Fruit fly (Drosophila melanogaster): ENCODE results near the gene kmr.

kmr gene

DNA sequence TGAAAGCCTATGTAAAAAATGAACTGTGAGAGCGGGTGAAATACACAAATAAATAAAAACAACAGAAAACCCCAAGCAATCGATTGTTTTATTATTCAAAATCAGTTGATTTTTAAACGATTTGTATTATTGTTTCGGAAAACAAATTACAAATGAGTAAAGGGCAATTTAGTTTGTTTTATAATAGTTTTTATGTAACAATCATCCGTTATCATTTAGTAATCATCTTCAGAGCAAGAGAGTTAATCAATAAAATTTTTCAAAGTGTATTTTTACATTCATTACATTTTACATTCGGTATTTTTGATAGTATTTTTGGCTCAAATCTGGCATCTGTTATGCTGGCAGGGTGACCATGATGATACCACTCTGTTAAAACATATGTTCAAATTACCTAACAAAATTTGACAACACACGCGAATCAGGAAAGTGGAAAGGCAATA is 64.3 kb downstream of the kmr start, which contains the start of the genes CG42375 and CG9288 (continued):
- TF ChIP-seq Hr3 (GFP tag; optimal IDR thresholded peaks at IDR 0.05) (no peak), CG8359 (GFP tag; optimal IDR thresholded peaks at IDR 0.05; ENCODE audit: borderline replicate concordance) (peak; percentile 58), emc (GFP tag; optimal IDR thresholded peaks at IDR 0.05) (peak; percentile 21), gfzf (GFP tag; optimal IDR thresholded peaks at IDR 0.05) (peak; percentile 6), E2f2 (GFP tag; IDR thresholded peaks at IDR 0.05) (peak; percentile 35; the same call in 1 of the 2 replicates), dmrt11E (tag; optimal IDR thresholded peaks at IDR 0.05) (peak; percentile 35), CG32772 (GFP tag; IDR thresholded peaks at IDR 0.05) (peak; percentile 35; the same call in 1 of the 2 replicates), az2 (GFP tag; optimal IDR thresholded peaks at IDR 0.05) (peak; percentile 19), z (GFP tag; IDR thresholded peaks at IDR 0.05) (0 out of 3 replicates have a peak, but pooled peaks have one; percentile 32), Nf-YC (tag; optimal IDR thresholded peaks at IDR 0.05) (peak; percentile 30), scrt (GFP tag; optimal IDR thresholded peaks at IDR 0.05) (peak; percentile 60), CG9215 (GFP tag; IDR thresholded peaks at IDR 0.05) (no peak), Bteb2 (GFP tag; optimal IDR thresholded peaks at IDR 0.05) (peak; percentile 26), fu2 (GFP tag; optimal IDR thresholded peaks at IDR 0.05) (no peak), CG6791 (GFP tag; IDR thresholded peaks at IDR 0.05; ENCODE audit: partially characterized antibody) (0 out of 3 replicates have a peak, but pooled peaks have one; percentile 14), CG4424 (GFP tag; optimal IDR thresholded peaks at IDR 0.05) (peak; percentile 69), Deaf1 (tag; optimal IDR thresholded peaks at IDR 0.05) (peak; percentile 41), CG8478 (optimal IDR thresholded peaks at IDR 0.05) (no peak), CG13624 (GFP tag; optimal IDR thresholded peaks at IDR 0.05) (peak; percentile 82), gem (tag; optimal IDR thresholded peaks at IDR 0.05) (peak; percentile 86), Atf6 (GFP tag; IDR thresholded peaks at IDR 0.05) (peak; percentile 36; the same call in 1 of the 2 replicates), run (tag; optimal IDR thresholded peaks at IDR 0.05) (peak; percentile 25), slou (GFP tag; optimal IDR thresholded peaks at IDR 0.05) (no peak), ham (GFP tag; IDR thresholded peaks at IDR 0.05) (no peak), Rfx (GFP tag; IDR thresholded peaks at IDR 0.05) (peak; percentile 38; the same call in 1 of the 2 replicates), cato (GFP tag; optimal IDR thresholded peaks at IDR 0.05; ENCODE audit: borderline replicate concordance) (no peak), Dp (GFP tag; optimal IDR thresholded peaks at IDR 0.05) (peak; percentile 27), sna (GFP tag; IDR thresholded peaks at IDR 0.05; ENCODE audit: partially characterized antibody) (no peak), tx (GFP tag; optimal IDR thresholded peaks at IDR 0.05) (no peak), Nf-YA (GFP tag; IDR thresholded peaks at IDR 0.05) (0 out of 2 replicates have a peak, but pooled peaks have one; percentile 52), Six4 (GFP tag; optimal IDR thresholded peaks at IDR 0.05) (peak; percentile 34), CG14965 (GFP tag; optimal IDR thresholded peaks at IDR 0.05; ENCODE audit: borderline replicate concordance) (peak; percentile 8), HHEX (GFP tag; optimal IDR thresholded peaks at IDR 0.05) (peak; percentile 72), esg (GFP tag; conservative IDR thresholded peaks at IDR 0.05) (no peak), TFAM (GFP tag; optimal IDR thresholded peaks at IDR 0.05) (no peak), eyg (GFP tag; optimal IDR thresholded peaks at IDR 0.05) (peak; percentile 46), trem (tag; optimal IDR thresholded peaks at IDR 0.05) (peak; percentile 59), Dbx (GFP tag; IDR thresholded peaks at IDR 0.05) (peak; percentile 61; the same call in 1 of the 3 replicates), Sox100B (GFP tag; optimal IDR thresholded peaks at IDR 0.05) (peak; percentile 77), CG31441 (GFP tag; IDR thresholded peaks at IDR 0.05) (peak; percentile 78), danr (GFP tag; IDR thresholded peaks at IDR 0.05) (peak; percentile 40; the same call in 1 of the 2 replicates), D19B (GFP tag; optimal IDR thresholded peaks at IDR 0.05) (peak; percentile 52), ttk (GFP tag; IDR thresholded peaks at IDR 0.05) (peak; percentile 18; the same call in 1 of the 2 replicates), tgo (GFP tag; IDR thresholded peaks at IDR 0.05) (peak; percentile 75), Awh (GFP tag; IDR thresholded peaks at IDR 0.05) (peak; percentile 60; the same call in 1 of the 2 replicates), dpn (GFP tag; optimal IDR thresholded peaks at IDR 0.05) (peak; percentile 7 to 17), CG12659 (GFP tag; optimal IDR thresholded peaks at IDR 0.05) (peak; percentile 34), CG2678 (tag; optimal IDR thresholded peaks at IDR 0.05) (peak; percentile 67), Kr (GFP tag; optimal IDR thresholded peaks at IDR 0.05) (no peak), Dref (GFP tag; IDR thresholded peaks at IDR 0.05) (no peak), CG9817 (tag; optimal IDR thresholded peaks at IDR 0.05) (peak; percentile 27)
